Worm (Caenorhabditis elegans) whole organism, early embryonic: ENCODE data around the gene cct-6.

Source experiments
- F13C5.2 ChIP-seq: sonication (generic microtip); optimal IDR thresholded peaks from 2 replicates; lab custom pipeline; 2017; ENCODE audit warnings: mild to moderate bottlenecking, missing genetic modification characterization, inconsistent platforms, missing compliant biosample characterization
- aly-1 ChIP-seq: sonication (generic microtip); optimal IDR thresholded peaks from 2 replicates; lab custom pipeline; 2016; ENCODE audit warnings: missing genetic modification characterization, missing compliant biosample characterization
- ama-1 ChIP-seq: fragments of 150-350 bp; optimal IDR thresholded peaks from 2 replicates; lab custom pipeline; 2014
- ceh-36 ChIP-seq: sonication (generic microtip); optimal IDR thresholded peaks from 2 replicates; lab custom pipeline; 2016; ENCODE audit warnings: missing genetic modification characterization, inconsistent platforms, missing compliant biosample characterization
- hnd-1 ChIP-seq: sonication (generic microtip); optimal IDR thresholded peaks from 2 replicates; lab custom pipeline; 2016; ENCODE audit warnings: missing genetic modification characterization, missing compliant biosample characterization
- scrt-1 ChIP-seq: fragments of 200-800 bp; sonication (Bioruptor generic); IDR thresholded peaks from 2 replicates; pipeline ENCODE4 v1.3.6; 2022; ENCODE audit warnings: missing genetic modification characterization, missing compliant biosample characterization
- tra-4 ChIP-seq: sonication (generic microtip); optimal IDR thresholded peaks from 2 replicates; lab custom pipeline; 2017; ENCODE audit warnings: missing genetic modification characterization, missing compliant biosample characterization

ce11 chrIII:5805273-5805672, 50.2 kb downstream of the cct-6 start, which contains the start of gene R12B2.3:
- TF ChIP-seq aly-1 (tag; lab: Kevin White, UChicago), result no peak
- TF ChIP-seq ama-1 (lab: Kevin White, UChicago), result no peak
- TF ChIP-seq scrt-1, result no peak
- TF ChIP-seq hnd-1 (tag; lab: Kevin White, UChicago), result no peak
- TF ChIP-seq F13C5.2 (tag; lab: Kevin White, UChicago), result no peak
- TF ChIP-seq tra-4 (tag; lab: Kevin White, UChicago), result no peak
- no peak for TF ChIP-seq ceh-36 (tag; lab: Kevin White, UChicago)
